Fruit fly (Drosophila melanogaster) whole organism, wandering third instar larva: ENCODE data around the gene sosie.

Experiments
- Abd-B ChIP-seq: fragments of >200 bp; optimal IDR thresholded peaks from 2 replicates; lab custom pipeline; 2017; ENCODE audit warnings: missing biosample characterization, missing genetic modification characterization
- Dif ChIP-seq: fragments of 200-275, 200-300 bp; sonication (Bioruptor generic); optimal IDR thresholded peaks from 2 replicates; lab custom pipeline; 2018; ENCODE audit warnings: missing biosample characterization, missing genetic modification characterization; ENCODE audit not compliant: partially characterized antibody
- dmrt93B ChIP-seq: fragments of 200-800 bp; sonication (Bioruptor generic); optimal IDR thresholded peaks from 2 replicates; lab custom pipeline; 2018; ENCODE audit warnings: missing biosample characterization, mild to moderate bottlenecking, missing genetic modification characterization

dm6 chr3R:24790036-24790435 lies 43.7 kb upstream of the sosie start, which contains the start of gene CG13634:
- TF ChIP-seq dmrt93B, result no peak
- TF ChIP-seq Dif (GFP tag; lab: Kevin White, UChicago), result no peak
- no peak for TF ChIP-seq Abd-B (GFP tag; lab: Kevin White, UChicago)
